Fruit fly (Drosophila melanogaster) whole organism, pupa: ENCODE data around the gene TwdlE.

Experiments
- CG12605 ChIP-seq: fragments of 200-800 bp; sonication (Bioruptor generic); IDR thresholded peaks from 2 replicates; pipeline ENCODE4 v1.3.6; 2022; ENCODE audit warnings: missing biosample characterization, missing genetic modification characterization
- CG17806 ChIP-seq: fragments of 200-800 bp; sonication (Bioruptor generic); optimal IDR thresholded peaks from 2 replicates; lab custom pipeline; 2018; ENCODE audit warnings: missing biosample characterization, mild to moderate bottlenecking, missing genetic modification characterization, moderate library complexity
- CG34367 ChIP-seq: fragments of 200-800 bp; sonication (Bioruptor generic); optimal IDR thresholded peaks from 2 replicates; lab custom pipeline; 2018; ENCODE audit warnings: missing biosample characterization, mild to moderate bottlenecking, missing genetic modification characterization
- CG9948 ChIP-seq: fragments of 200-800 bp; sonication (Bioruptor generic); optimal IDR thresholded peaks from 2 replicates; lab custom pipeline; 2018; ENCODE audit warnings: missing biosample characterization, mild to moderate bottlenecking, missing genetic modification characterization, moderate library complexity
- EcR ChIP-seq: fragments of 200-800 bp; sonication (Bioruptor generic); optimal IDR thresholded peaks from 3 replicates; lab custom pipeline; 2019; ENCODE audit warnings: missing biosample characterization, missing genetic modification characterization, mild to moderate bottlenecking, moderate library complexity, missing genetic modification reagents
- fd96Ca ChIP-seq: fragments of 200-800 bp; sonication (Bioruptor generic); IDR thresholded peaks from 3 replicates; pipeline ENCODE4 v1.3.6; 2022; ENCODE audit warnings: missing biosample characterization, missing genetic modification characterization

DNA sequence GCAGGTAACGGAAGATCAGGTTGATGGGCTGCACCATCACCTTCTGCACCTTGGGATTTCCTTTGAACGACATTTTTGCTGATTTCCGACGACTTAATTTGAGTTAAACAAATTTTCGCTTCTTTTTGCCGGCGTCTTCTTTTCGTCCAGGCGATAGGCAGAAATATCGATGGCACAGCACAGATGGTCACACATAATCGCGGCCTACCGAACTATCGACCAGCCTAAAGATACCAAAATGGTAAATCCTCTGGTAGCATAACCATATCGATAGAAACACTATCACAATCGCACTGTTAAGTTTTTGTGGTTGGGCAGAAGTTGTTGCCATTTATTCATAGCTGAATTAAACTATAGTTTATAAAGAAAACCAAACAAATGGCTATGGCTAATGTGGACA, 24.6 kb upstream of the TwdlE start, which contains the start of the genes SmE and CG34132:
- TF ChIP-seq CG12605 (GFP tag; lab: Robert Waterston, UW) (no peak), fd96Ca (GFP tag; lab: Robert Waterston, UW) (no peak), CG9948 (tag; lab: Kevin White, UChicago) (no peak), CG34367 (tag; lab: Kevin White, UChicago) (no peak), EcR (GFP tag; lab: Kevin White, UChicago) (no peak), CG17806 (no peak)
